Worm (Caenorhabditis elegans): ENCODE measurements around the gene pitp-1.
A peak's percentile ranks its signal among the peaks of the same experiment; 100 is the strongest.

pitp-1 gene

ce11 chrIII:3549750-3550149 lies 20.2 kb upstream of the pitp-1 start, which contains the start of gene C54C6.5:
TSS of gene C54C6.5 (minus strand) at chrIII:3549850.
- no peak for TF ChIP-seq nhr-67 (tag; optimal IDR thresholded peaks at IDR 0.05)
- no peak for TF ChIP-seq pqm-1 (tag; optimal IDR thresholded peaks at IDR 0.05)
- TF ChIP-seq fkh-2 (tag; optimal IDR thresholded peaks at IDR 0.05): no peak
- TF ChIP-seq pha-4 (tag; optimal IDR thresholded peaks at IDR 0.05): no peak
- TF ChIP-seq ztf-4 (tag; optimal IDR thresholded peaks at IDR 0.05): no peak
- TF ChIP-seq ceh-82 (tag; optimal IDR thresholded peaks at IDR 0.05): no peak
- TF ChIP-seq unc-39 (tag; optimal IDR thresholded peaks at IDR 0.05): no peak

DNA sequence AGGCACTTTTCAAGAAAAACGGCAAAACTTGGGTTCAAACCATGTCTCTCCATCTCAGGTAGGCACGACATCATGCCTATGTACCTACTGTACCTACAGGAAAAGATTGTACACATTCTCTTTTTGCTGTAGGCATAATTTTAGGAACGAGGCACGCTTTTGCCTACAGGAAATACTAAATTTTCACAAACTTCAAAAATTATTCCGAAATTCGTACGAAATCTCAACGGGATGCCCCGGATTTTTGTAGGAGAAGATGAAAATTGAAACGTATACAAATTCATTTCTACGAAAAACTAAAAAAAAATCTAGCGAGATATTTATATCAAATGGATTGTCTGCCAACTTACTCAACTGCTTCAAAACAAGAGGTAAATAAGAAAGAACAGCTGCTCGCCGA lies 18.4 kb upstream of the pitp-1 start, which contains the start of gene C54C6.11:
Gene C54C6.11 (plus strand): TSS at position 301 of the 400 bp plus-strand sequence.
- TF ChIP-seq unc-39 (tag; optimal IDR thresholded peaks at IDR 0.05) (no peak), fkh-10 (GFP tag; optimal IDR thresholded peaks at IDR 0.05) (no peak), snpc-4 (tag; optimal IDR thresholded peaks at IDR 0.05) (no peak), ztf-4 (tag; optimal IDR thresholded peaks at IDR 0.05) (no peak), ZK546.5 (tag; optimal IDR thresholded peaks at IDR 0.05) (no peak), zag-1 (tag; optimal IDR thresholded peaks at IDR 0.05) (no peak), nhr-237 (tag; optimal IDR thresholded peaks at IDR 0.05) (no peak), ceh-9 (tag; optimal IDR thresholded peaks at IDR 0.05) (no peak), nhr-12 (tag; optimal IDR thresholded peaks at IDR 0.05) (no peak), fkh-2 (tag; optimal IDR thresholded peaks at IDR 0.05) (no peak), nhr-28 (tag; optimal IDR thresholded peaks at IDR 0.05) (no peak), nfya-1 (tag; optimal IDR thresholded peaks at IDR 0.05; ENCODE audit: insufficient read depth) (no peak), nhr-67 (tag; optimal IDR thresholded peaks at IDR 0.05) (no peak), elt-3 (tag; optimal IDR thresholded peaks at IDR 0.05) (no peak), sea-2 (GFP tag; optimal IDR thresholded peaks at IDR 0.05) (no peak), ama-1 (optimal IDR thresholded peaks at IDR 0.05) (no peak), aly-2 (tag; optimal IDR thresholded peaks at IDR 0.05) (no peak), skn-1 (tag; optimal IDR thresholded peaks at IDR 0.05) (no peak), nhr-23 (tag; optimal IDR thresholded peaks at IDR 0.05) (no peak), nhr-11 (tag; optimal IDR thresholded peaks at IDR 0.05) (no peak)

- TF ChIP-seq pqm-1 (tag; optimal IDR thresholded peaks at IDR 0.05) (no peak), egl-27 (tag; optimal IDR thresholded peaks at IDR 0.05) (no peak), daf-12 (tag; optimal IDR thresholded peaks at IDR 0.05) (no peak), ama-1 (optimal IDR thresholded peaks at IDR 0.05) (no peak), nhr-12 (tag; optimal IDR thresholded peaks at IDR 0.05) (no peak)
These were observed 16.7 kb upstream of the pitp-1 start, which contains the start of gene C54C6.7 for ce11 chrIII:3546323-3546722. TSS of gene C54C6.7 (minus strand) at chrIII:3546423.

ce11 chrIII:3543071-3543470 lies 13.5 kb upstream of the pitp-1 start:
- TF ChIP-seq lin-39 (tag; optimal IDR thresholded peaks at IDR 0.05) (peak; percentile 3), fkh-2 (tag; optimal IDR thresholded peaks at IDR 0.05) (no peak), unc-39 (tag; optimal IDR thresholded peaks at IDR 0.05) (no peak)

- TF ChIP-seq nhr-67 (tag; optimal IDR thresholded peaks at IDR 0.05) (no peak), nhr-77 (tag; optimal IDR thresholded peaks at IDR 0.05) (no peak), lin-39 (tag; optimal IDR thresholded peaks at IDR 0.05) (peak; percentile 62), lin-15B (tag; optimal IDR thresholded peaks at IDR 0.05) (peak; percentile 8), nfya-1 (tag; optimal IDR thresholded peaks at IDR 0.05; ENCODE audit: insufficient read depth) (peak; percentile 68), sea-2 (GFP tag; optimal IDR thresholded peaks at IDR 0.05) (peak; percentile 0), hmg-11 (tag; optimal IDR thresholded peaks at IDR 0.05) (peak; percentile 38)
These were observed 12.5 kb upstream of the pitp-1 start for ce11 chrIII:3542105-3542504.

ce11 chrIII:3541539-3541938 lies 11.9 kb upstream of the pitp-1 start, which contains the start of gene ben-1:
TSS of gene ben-1 (minus strand) at chrIII:3541639.
- TF ChIP-seq sea-2 (GFP tag; optimal IDR thresholded peaks at IDR 0.05): no peak
- TF ChIP-seq mdl-1 (tag; optimal IDR thresholded peaks at IDR 0.05): no peak
- TF ChIP-seq fkh-2 (tag; optimal IDR thresholded peaks at IDR 0.05): no peak
- no peak for TF ChIP-seq ceh-9 (tag; optimal IDR thresholded peaks at IDR 0.05)
- no peak for TF ChIP-seq fos-1 (tag; optimal IDR thresholded peaks at IDR 0.05)
- no peak for TF ChIP-seq elt-1 (tag; optimal IDR thresholded peaks at IDR 0.05)
- no peak for TF ChIP-seq nhr-28 (tag; optimal IDR thresholded peaks at IDR 0.05)
- no peak for TF ChIP-seq tbx-2 (tag; optimal IDR thresholded peaks at IDR 0.05)
- TF ChIP-seq nhr-23 (tag; optimal IDR thresholded peaks at IDR 0.05): no peak
- no peak for TF ChIP-seq jun-1 (tag; optimal IDR thresholded peaks at IDR 0.05)
- TF ChIP-seq skn-1 (tag; optimal IDR thresholded peaks at IDR 0.05): no peak
- TF ChIP-seq mml-1 (tag; optimal IDR thresholded peaks at IDR 0.05): no peak
- no peak for TF ChIP-seq pha-4 (tag; optimal IDR thresholded peaks at IDR 0.05)
- TF ChIP-seq ztf-4 (tag; optimal IDR thresholded peaks at IDR 0.05): no peak
- no peak for TF ChIP-seq nhr-11 (tag; optimal IDR thresholded peaks at IDR 0.05)
- no peak for TF ChIP-seq ceh-28 (tag; optimal IDR thresholded peaks at IDR 0.05)
- TF ChIP-seq R02D3.7 (tag; optimal IDR thresholded peaks at IDR 0.05): no peak
